Worm (Caenorhabditis elegans): Measurements from ENCODE around the gene ZK856.7.

The ZK856.7 gene

ce11 chrV:10158528-10158927 is 43.4 kb upstream of the ZK856.7 start, which contains the start of gene srsx-30 (continued):
- no peak for TF ChIP-seq die-1 (tag; optimal IDR thresholded peaks at IDR 0.05)

ce11 chrV:10159972-10160371 is 41.9 kb upstream of the ZK856.7 start:
- TF ChIP-seq Y67H2A.10 (GFP tag; conservative IDR thresholded peaks at IDR 0.05) (no peak), nhr-80 (tag; optimal IDR thresholded peaks at IDR 0.05) (peak; percentile 56)

ce11 chrV:10160954-10161353 is 40.9 kb upstream of the ZK856.7 start, which contains the start of gene C51E3.10:
Gene C51E3.10, minus strand, starts transcription at chrV:10161134.
- TF ChIP-seq nfyb-1 (GFP tag; IDR thresholded peaks at IDR 0.05) = 0 out of 2 replicates have a peak, but pooled peaks have one; percentile 25
- no peak for TF ChIP-seq ceh-100 (GFP tag; IDR thresholded peaks at IDR 0.05)
- peak; percentile 26 for TF ChIP-seq nhr-90 (tag; optimal IDR thresholded peaks at IDR 0.05)
- TF ChIP-seq Y53F4B.3 (GFP tag; IDR thresholded peaks at IDR 0.05) = no peak
- peak; percentile 71 to 80 for TF ChIP-seq let-607 (tag; optimal IDR thresholded peaks at IDR 0.05)
- TF ChIP-seq lir-1 (GFP tag; conservative IDR thresholded peaks at IDR 0.05) = no peak
- TF ChIP-seq atf-7 (tag; optimal IDR thresholded peaks at IDR 0.05) = peak; percentile 54
- no peak for TF ChIP-seq bed-1 (GFP tag; IDR thresholded peaks at IDR 0.05)
- TF ChIP-seq zim-3 (tag; optimal IDR thresholded peaks at IDR 0.05) = no peak
- TF ChIP-seq ztf-6 (GFP tag; IDR thresholded peaks at IDR 0.05) = no peak
- TF ChIP-seq rec-8 (tag; optimal IDR thresholded peaks at IDR 0.05) = no peak
- no peak for TF ChIP-seq rcor-1 (GFP tag; IDR thresholded peaks at IDR 0.05)
- no peak for TF ChIP-seq ztf-25 (GFP tag; IDR thresholded peaks at IDR 0.05)
- peak; percentile 92 for TF ChIP-seq nhr-80 (tag; optimal IDR thresholded peaks at IDR 0.05)
- TF ChIP-seq cebp-2 (GFP tag; IDR thresholded peaks at IDR 0.05) = no peak
- no peak for TF ChIP-seq dpl-1 (GFP tag; optimal IDR thresholded peaks at IDR 0.05)
- no peak for TF ChIP-seq egl-18 (GFP tag; IDR thresholded peaks at IDR 0.05)
- no peak for TF ChIP-seq him-1 (tag; optimal IDR thresholded peaks at IDR 0.05)
- no peak for TF ChIP-seq mel-28 (tag; optimal IDR thresholded peaks at IDR 0.05; ENCODE audit: borderline replicate concordance)
- TF ChIP-seq unc-62 (GFP tag; optimal IDR thresholded peaks at IDR 0.05) = peak; percentile 5
- no peak for TF ChIP-seq xnd-1 (tag; optimal IDR thresholded peaks at IDR 0.05)
- no peak for TF ChIP-seq ztf-26 (tag; optimal IDR thresholded peaks at IDR 0.05)
- no peak for TF ChIP-seq mxl-1 (tag; optimal IDR thresholded peaks at IDR 0.05)
- no peak for TF ChIP-seq athp-1 (tag; optimal IDR thresholded peaks at IDR 0.05)
- TF ChIP-seq B0261.1 (tag; optimal IDR thresholded peaks at IDR 0.05) = no peak
- no peak for TF ChIP-seq nhr-120 (GFP tag; IDR thresholded peaks at IDR 0.05)
- TF ChIP-seq ets-4 (GFP tag; optimal IDR thresholded peaks at IDR 0.05) = peak; percentile 47
- TF ChIP-seq nhr-179 (tag; optimal IDR thresholded peaks at IDR 0.05) = no peak
- no peak for TF ChIP-seq F23B12.7 (tag; optimal IDR thresholded peaks at IDR 0.05; ENCODE audit: insufficient read depth)

- TF ChIP-seq attf-6 (GFP tag; IDR thresholded peaks at IDR 0.05) (no peak), egl-44 (GFP tag; IDR thresholded peaks at IDR 0.05) (no peak), ekl-4 (GFP tag; IDR thresholded peaks at IDR 0.05) (no peak), nhr-90 (tag; optimal IDR thresholded peaks at IDR 0.05) (no peak), atf-7 (tag; optimal IDR thresholded peaks at IDR 0.05) (no peak), ccch-3 (GFP tag; optimal IDR thresholded peaks at IDR 0.05) (no peak), lin-54 (GFP tag; optimal IDR thresholded peaks at IDR 0.05) (no peak), xnd-1 (tag; optimal IDR thresholded peaks at IDR 0.05) (no peak), tbp1 (GFP tag; optimal IDR thresholded peaks at IDR 0.05) (no peak), ets-4 (GFP tag; optimal IDR thresholded peaks at IDR 0.05) (no peak), mes-4 (tag; optimal IDR thresholded peaks at IDR 0.05) (no peak)
Observed at ce11 chrV:10166368-10166767, 35.5 kb upstream of the ZK856.7 start, which contains the start of gene C51E3.6. Gene C51E3.6, minus strand, starts transcription at chrV:10166468.
